Fruit fly (Drosophila melanogaster) whole organism, embryonic: ENCODE results near the gene Oseg1.
A peak's percentile ranks its signal among the peaks of the same experiment; 100 is the strongest.

Experiments
- Aef1 ChIP-seq: fragments of 200-800 bp; sonication (Bioruptor generic); IDR thresholded peaks from 3 replicates; pipeline ENCODE4 v1.3.6; 2022; ENCODE audit warnings: missing biosample characterization, missing genetic modification characterization
- Asciz ChIP-seq: fragments of 200-800 bp; sonication (Bioruptor generic); optimal IDR thresholded peaks from 2 replicates; lab custom pipeline; 2017; ENCODE audit warnings: missing biosample characterization, mild to moderate bottlenecking, missing genetic modification characterization, missing genetic modification reagents
- Blimp-1 ChIP-seq: fragments of 200-800 bp; sonication (Bioruptor generic); optimal IDR thresholded peaks from 3 replicates; lab custom pipeline; 2018; ENCODE audit warnings: missing biosample characterization, missing genetic modification characterization, mild to moderate bottlenecking, moderate library complexity, missing genetic modification reagents
- CG10366 ChIP-seq: fragments of 200-800 bp; sonication (Bioruptor generic); IDR thresholded peaks from 2 replicates; pipeline ENCODE4 v1.3.6; 2022; ENCODE audit warnings: missing biosample characterization, missing genetic modification characterization
- CG12219 ChIP-seq: fragments of 200-800 bp; sonication (Bioruptor generic); optimal IDR thresholded peaks from 3 replicates; lab custom pipeline; 2018; ENCODE audit warnings: missing biosample characterization, mild to moderate bottlenecking, missing genetic modification characterization
- CG12659 ChIP-seq: fragments of 200-800 bp; sonication (Bioruptor generic); optimal IDR thresholded peaks from 3 replicates; lab custom pipeline; 2017; ENCODE audit warnings: mild to moderate bottlenecking, missing biosample characterization, missing genetic modification reagents, missing genetic modification characterization
- CG13894 ChIP-seq: fragments of 200-800 bp; sonication (Bioruptor generic); optimal IDR thresholded peaks from 3 replicates; lab custom pipeline; 2018; ENCODE audit warnings: missing biosample characterization, mild to moderate bottlenecking, missing genetic modification characterization, moderate library complexity
- CG18262 ChIP-seq: fragments of 200-800 bp; optimal IDR thresholded peaks from 3 replicates; lab custom pipeline; 2019; ENCODE audit warnings: missing biosample characterization, mild to moderate bottlenecking, missing genetic modification characterization, moderate library complexity
- CG18599 ChIP-seq: fragments of 200-800 bp; sonication (Bioruptor generic); optimal IDR thresholded peaks from 3 replicates; lab custom pipeline; 2017; ENCODE audit warnings: missing biosample characterization, missing genetic modification characterization, mild to moderate bottlenecking, moderate library complexity, missing genetic modification reagents
- CG18619 ChIP-seq: fragments of 200-800 bp; sonication (Bioruptor generic); optimal IDR thresholded peaks from 3 replicates; lab custom pipeline; 2017; ENCODE audit warnings: missing biosample characterization, mild to moderate bottlenecking, missing genetic modification characterization
- CG31224 ChIP-seq: fragments of 200-800 bp; sonication (Bioruptor generic); IDR thresholded peaks from 2 replicates; pipeline ENCODE4 v1.3.6; 2022; ENCODE audit warnings: missing biosample characterization, missing genetic modification characterization
- CG32772 ChIP-seq: fragments of 200-800 bp; sonication (Bioruptor generic); IDR thresholded peaks from 2 replicates; pipeline ENCODE4 v1.3.6; 2022; ENCODE audit warnings: missing biosample characterization, missing genetic modification characterization
- CG43689 ChIP-seq: fragments of 200-800 bp; sonication (Bioruptor generic); IDR thresholded peaks from 2 replicates; pipeline ENCODE4 v1.3.6; 2022; ENCODE audit warnings: missing biosample characterization, missing genetic modification characterization
- CG6175 ChIP-seq: fragments of 200-800 bp; sonication (Bioruptor generic); IDR thresholded peaks from 3 replicates; pipeline ENCODE4 v1.3.6; 2022; ENCODE audit warnings: missing biosample characterization, missing genetic modification characterization
- CG6272 ChIP-seq: fragments of 200-800 bp; sonication (Bioruptor generic); IDR thresholded peaks from 2 replicates; pipeline ENCODE4 v1.3.6; 2022; ENCODE audit warnings: missing biosample characterization, missing genetic modification characterization
- CG6689 ChIP-seq: fragments of 200-800 bp; sonication (Bioruptor generic); IDR thresholded peaks from 2 replicates; pipeline ENCODE4 v1.3.6; 2022; ENCODE audit warnings: missing biosample characterization, missing genetic modification characterization
- CG7556 ChIP-seq: fragments of 200-800 bp; sonication (Bioruptor generic); optimal IDR thresholded peaks from 2 replicates; lab custom pipeline; 2017; ENCODE audit warnings: missing biosample characterization, mild to moderate bottlenecking, missing genetic modification characterization
- CG8290 ChIP-seq, 3 experiments: fragments of 200-800 bp; sonication (Bioruptor generic); optimal IDR thresholded peaks; 2 replicates each; lab custom pipeline; 2016 to 2019; ENCODE audit warnings: missing biosample characterization in 3 of 3, missing genetic modification characterization in 3 of 3, mild to moderate bottlenecking in 2 of 3, moderate library complexity in 1 of 3
- CG8359 ChIP-seq: fragments of 200-800 bp; sonication (Bioruptor generic); optimal IDR thresholded peaks from 2 replicates; lab custom pipeline; 2017; ENCODE audit warnings: missing biosample characterization, mild to moderate bottlenecking, missing genetic modification characterization, borderline replicate concordance
- CoRest ChIP-seq: fragments of 200-800 bp; sonication (Bioruptor generic); optimal IDR thresholded peaks from 3 replicates; lab custom pipeline; 2018; ENCODE audit warnings: missing biosample characterization, mild to moderate bottlenecking, missing genetic modification characterization, moderate library complexity
- D19A ChIP-seq: fragments of 200-800 bp; optimal IDR thresholded peaks from 3 replicates; lab custom pipeline; 2019; ENCODE audit warnings: missing biosample characterization, mild to moderate bottlenecking, missing genetic modification characterization, moderate library complexity
- D19B ChIP-seq: fragments of 200-800 bp; sonication (Bioruptor generic); optimal IDR thresholded peaks from 2 replicates; lab custom pipeline; 2017; ENCODE audit warnings: missing biosample characterization, mild to moderate bottlenecking, missing genetic modification characterization
- H15 ChIP-seq: fragments of 200-800 bp; sonication (Bioruptor generic); IDR thresholded peaks from 3 replicates; pipeline ENCODE4 v1.3.6; 2022; ENCODE audit warnings: missing biosample characterization, missing genetic modification characterization
- HLH54F ChIP-seq: fragments of 200-800 bp; sonication (Bioruptor generic); optimal IDR thresholded peaks from 3 replicates; lab custom pipeline; 2016; ENCODE audit warnings: missing biosample characterization, missing genetic modification characterization
- HLHmδ ChIP-seq: fragments of 200-800 bp; sonication (Bioruptor generic); optimal IDR thresholded peaks from 2 replicates; lab custom pipeline; 2018; ENCODE audit warnings: missing biosample characterization, mild to moderate bottlenecking, missing genetic modification characterization, moderate library complexity
- Hr3 ChIP-seq: fragments of 200-800 bp; sonication (Bioruptor generic); optimal IDR thresholded peaks from 3 replicates; lab custom pipeline; 2016; ENCODE audit warnings: missing biosample characterization, missing genetic modification characterization
- MTF-1 ChIP-seq: fragments of 200-800 bp; sonication (Bioruptor generic); optimal IDR thresholded peaks from 2 replicates; lab custom pipeline; 2018; ENCODE audit warnings: missing biosample characterization, mild to moderate bottlenecking, missing genetic modification characterization, borderline replicate concordance
- Mad ChIP-seq: fragments of 200-800 bp; sonication (Bioruptor generic); optimal IDR thresholded peaks from 2 replicates; lab custom pipeline; 2016; ENCODE audit warnings: missing biosample characterization, missing genetic modification characterization
- Max ChIP-seq: fragments of 200-800 bp; sonication (Bioruptor generic); optimal IDR thresholded peaks from 2 replicates; lab custom pipeline; 2016; ENCODE audit warnings: missing biosample characterization, mild to moderate bottlenecking, missing genetic modification characterization
- Ptx1 ChIP-seq: fragments of 200-800 bp; sonication (Bioruptor generic); IDR thresholded peaks from 2 replicates; pipeline ENCODE4 v1.3.6; 2022; ENCODE audit warnings: missing biosample characterization, missing genetic modification characterization
- Rfx ChIP-seq: fragments of 200-800 bp; sonication (Bioruptor generic); IDR thresholded peaks from 2 replicates; pipeline ENCODE4 v1.3.6; 2022; ENCODE audit warnings: missing biosample characterization, missing genetic modification characterization
- Six4 ChIP-seq: fragments of 200-800 bp; sonication (Bioruptor generic); optimal IDR thresholded peaks from 2 replicates; lab custom pipeline; 2016; ENCODE audit warnings: missing biosample characterization, missing genetic modification characterization
- ap ChIP-seq: fragments of 200-800 bp; sonication (Bioruptor generic); IDR thresholded peaks from 2 replicates; pipeline ENCODE4 v1.3.6; 2022; ENCODE audit warnings: missing biosample characterization, missing genetic modification characterization
- btn ChIP-seq: fragments of 200-800 bp; sonication (Bioruptor generic); optimal IDR thresholded peaks from 2 replicates; lab custom pipeline; 2016; ENCODE audit warnings: missing biosample characterization, missing genetic modification characterization
- cas ChIP-seq: fragments of 200-800 bp; sonication (Bioruptor generic); IDR thresholded peaks from 2 replicates; pipeline ENCODE4 v1.3.6; 2022; ENCODE audit warnings: missing biosample characterization, missing genetic modification characterization
- ci ChIP-seq: fragments of 200-800 bp; sonication (Bioruptor generic); IDR thresholded peaks from 3 replicates; pipeline ENCODE4 v1.3.6; 2022; ENCODE audit warnings: missing biosample characterization, missing genetic modification characterization
- croc ChIP-seq: fragments of 200-800 bp; sonication (Bioruptor generic); conservative IDR thresholded peaks from 3 replicates; pipeline ENCODE4 v1.3.6; 2022; ENCODE audit warnings: missing biosample characterization, missing genetic modification characterization
- dimm ChIP-seq: fragments of 200-800 bp; sonication (Bioruptor generic); IDR thresholded peaks from 2 replicates; pipeline ENCODE4 v1.3.6; 2022; ENCODE audit warnings: missing biosample characterization, missing genetic modification characterization
- dpn ChIP-seq, 2 experiments: fragments of 200-800 bp; sonication (Bioruptor generic); optimal IDR thresholded peaks; 3 replicates each; lab custom pipeline; 2016; ENCODE audit warnings: missing biosample characterization in 2 of 2, missing genetic modification characterization in 2 of 2
- gem ChIP-seq: fragments of 200-800 bp; sonication (Bioruptor generic); optimal IDR thresholded peaks from 2 replicates; lab custom pipeline; 2019; ENCODE audit warnings: missing biosample characterization, mild to moderate bottlenecking, missing genetic modification characterization, moderate library complexity
- grn ChIP-seq: fragments of 200-800 bp; sonication (Bioruptor generic); optimal IDR thresholded peaks from 3 replicates; lab custom pipeline; 2017; ENCODE audit warnings: missing biosample characterization, missing genetic modification characterization
- ind ChIP-seq: fragments of 200-800 bp; sonication (Bioruptor generic); optimal IDR thresholded peaks from 3 replicates; lab custom pipeline; 2016; ENCODE audit warnings: missing biosample characterization, missing genetic modification characterization
- lilli ChIP-seq: fragments of 200-800 bp; sonication (Bioruptor generic); optimal IDR thresholded peaks from 3 replicates; lab custom pipeline; 2016; ENCODE audit warnings: missing biosample characterization, missing genetic modification characterization
- lmd ChIP-seq: fragments of 200-800 bp; sonication (Bioruptor generic); IDR thresholded peaks from 2 replicates; pipeline ENCODE4 v1.3.6; 2022; ENCODE audit warnings: missing biosample characterization, missing genetic modification characterization
- mirr ChIP-seq: fragments of 200-800 bp; sonication (Bioruptor generic); optimal IDR thresholded peaks from 3 replicates; lab custom pipeline; 2018; ENCODE audit warnings: missing biosample characterization, mild to moderate bottlenecking, missing genetic modification characterization
- org-1 ChIP-seq: fragments of 200-800 bp; sonication (Bioruptor generic); optimal IDR thresholded peaks from 2 replicates; lab custom pipeline; 2017; ENCODE audit warnings: missing biosample characterization, missing genetic modification characterization
- peb ChIP-seq: fragments of 200-800 bp; sonication (Bioruptor generic); IDR thresholded peaks from 2 replicates; pipeline ENCODE4 v1.3.6; 2022; ENCODE audit warnings: missing biosample characterization, missing genetic modification characterization
- slbo ChIP-seq: fragments of 200-800 bp; sonication (Bioruptor generic); IDR thresholded peaks from 2 replicates; pipeline ENCODE4 v1.3.6; 2022; ENCODE audit warnings: missing biosample characterization, missing genetic modification characterization
- unpg ChIP-seq: fragments of 200-800 bp; sonication (Bioruptor generic); optimal IDR thresholded peaks from 3 replicates; lab custom pipeline; 2018; ENCODE audit warnings: missing biosample characterization, mild to moderate bottlenecking, missing genetic modification characterization, moderate library complexity

The Oseg1 gene

dm6 chr3L:8446050-8446781 is 33.6 kb upstream of the Oseg1 start (continued):
- no peak for TF ChIP-seq org-1 (GFP tag; lab: Kevin White, UChicago)
- peak; percentile 69 for TF ChIP-seq CG12659 (GFP tag; lab: Kevin White, UChicago)
- peak; percentile 71 for TF ChIP-seq gem (tag; lab: Kevin White, UChicago)
- no peak for TF ChIP-seq grn (GFP tag; lab: Kevin White, UChicago)
- peak; percentile 5 for TF ChIP-seq CG18262 (tag; lab: Kevin White, UChicago)
- peak; percentile 43 for TF ChIP-seq CG12219 (GFP tag; lab: Kevin White, UChicago)
- TF ChIP-seq lmd (GFP tag; lab: Robert Waterston, UW): peak; percentile 63; the same call in 1 of the 2 replicates
- TF ChIP-seq lilli (GFP tag; lab: Kevin White, UChicago): peak; percentile 75
- peak; percentile 57 for TF ChIP-seq CoRest (tag; lab: Kevin White, UChicago)
- TF ChIP-seq dimm (GFP tag; lab: Robert Waterston, UW): no peak
- TF ChIP-seq CG31224 (GFP tag; lab: Robert Waterston, UW): peak; percentile 32; the same call in 1 of the 2 replicates
- TF ChIP-seq ci (GFP tag; lab: Robert Waterston, UW): peak; percentile 72; the same call in 1 of the 3 replicates
- TF ChIP-seq D19A (tag; lab: Kevin White, UChicago): peak; percentile 34
- TF ChIP-seq HLH54F (GFP tag; lab: Kevin White, UChicago): peak; percentile 35
- peak; percentile 80 for TF ChIP-seq Rfx
- peak; percentile 36 for TF ChIP-seq Asciz
- TF ChIP-seq CG10366 (GFP tag; lab: Robert Waterston, UW): peak; percentile 50; the same call in 1 of the 2 replicates
- TF ChIP-seq Blimp-1 (GFP tag; lab: Kevin White, UChicago): peak; percentile 31
- peak; percentile 6 for TF ChIP-seq Hr3 (GFP tag; lab: Kevin White, UChicago)
- TF ChIP-seq CG8359: no peak
- peak; percentile 17 for TF ChIP-seq Mad (GFP tag; lab: Kevin White, UChicago)
- peak; percentile 36 for TF ChIP-seq CG18619 (GFP tag; lab: Kevin White, UChicago)
- TF ChIP-seq CG32772 (GFP tag; lab: Robert Waterston, UW): no peak
- TF ChIP-seq CG6175 (GFP tag; lab: Robert Waterston, UW): no peak
- TF ChIP-seq MTF-1: no peak
- no peak for TF ChIP-seq HLHmδ (GFP tag; lab: Kevin White, UChicago)
- no peak for TF ChIP-seq CG6272 (GFP tag; lab: Robert Waterston, UW)
- TF ChIP-seq ap (GFP tag; lab: Robert Waterston, UW): no peak
- TF ChIP-seq croc (GFP tag; lab: Robert Waterston, UW): no peak
- no peak for TF ChIP-seq Six4 (GFP tag; lab: Kevin White, UChicago)
- peak; percentile 70 for TF ChIP-seq CG18599
- TF ChIP-seq Max (GFP tag; lab: Kevin White, UChicago): no peak
- peak; percentile 72 for TF ChIP-seq unpg (GFP tag; lab: Kevin White, UChicago)
- TF ChIP-seq ind (GFP tag; lab: Kevin White, UChicago): peak; percentile 59
- no peak for TF ChIP-seq H15 (GFP tag; lab: Robert Waterston, UW)
- TF ChIP-seq CG43689 (GFP tag; lab: Robert Waterston, UW): no peak
- TF ChIP-seq cas (GFP tag; lab: Robert Waterston, UW): no peak
- TF ChIP-seq btn (GFP tag; lab: Kevin White, UChicago): no peak
- peak; percentile 58 for TF ChIP-seq mirr (GFP tag; lab: Kevin White, UChicago)
- 0 out of 2 replicates have a peak, but pooled peaks have one; percentile 11 for TF ChIP-seq Ptx1 (GFP tag; lab: Robert Waterston, UW)
- TF ChIP-seq CG13894 (tag; lab: Kevin White, UChicago): peak; percentile 32
- no peak; the same call in 2 of the 3 replicates for TF ChIP-seq Aef1 (GFP tag; lab: Robert Waterston, UW)
- TF ChIP-seq slbo (GFP tag; lab: Robert Waterston, UW): peak; percentile 76
- TF ChIP-seq CG7556: peak; percentile 40
- TF ChIP-seq D19B (GFP tag; lab: Kevin White, UChicago): peak; percentile 57
- TF ChIP-seq peb: no peak
- TF ChIP-seq CG6689 (GFP tag; lab: Robert Waterston, UW): peak; percentile 31; the same call in 1 of the 2 replicates
- TF ChIP-seq CG8290 (GFP tag; optimal IDR thresholded peaks at IDR 0.05; lab: Kevin White, UChicago): no peak
- TF ChIP-seq CG8290 (tag; optimal IDR thresholded peaks at IDR 0.05; lab: Kevin White, UChicago): peak in 1 of 2 experiments; percentile 70
- TF ChIP-seq dpn (GFP tag; optimal IDR thresholded peaks at IDR 0.05; lab: Kevin White, UChicago): peak; percentile 51 to 55
